Fruit fly (Drosophila melanogaster) whole organism, embryonic: Measurements from ENCODE around the gene trr.

Source experiments
- Awh ChIP-seq: fragments of 200-800 bp; sonication (Bioruptor generic); IDR thresholded peaks from 2 replicates; pipeline ENCODE4, ENCODE4 v1.3.6; 2022; ENCODE audit warnings: missing biosample characterization, missing genetic modification characterization
- CG1024 ChIP-seq: fragments of 200-800 bp; sonication (Bioruptor generic); IDR thresholded peaks from 2 replicates; pipeline ENCODE4 v1.3.6; 2022; ENCODE audit warnings: missing biosample characterization, missing genetic modification characterization
- CG10267 ChIP-seq: fragments of 200-800 bp; sonication (Bioruptor generic); optimal IDR thresholded peaks from 2 replicates; lab custom pipeline; 2018; ENCODE audit warnings: missing biosample characterization, mild to moderate bottlenecking, missing genetic modification characterization, moderate library complexity
- CG12391 ChIP-seq: fragments of 200-800 bp; sonication (Bioruptor generic); optimal IDR thresholded peaks from 3 replicates; lab custom pipeline; 2018; ENCODE audit warnings: missing biosample characterization, mild to moderate bottlenecking, missing genetic modification characterization, moderate library complexity
- CG15479 ChIP-seq: fragments of 200-800 bp; sonication (Bioruptor generic); optimal IDR thresholded peaks from 3 replicates; lab custom pipeline; 2019; ENCODE audit warnings: missing biosample characterization, mild to moderate bottlenecking, missing genetic modification characterization, moderate library complexity
- CG1602 ChIP-seq: fragments of 200-800 bp; sonication (Bioruptor generic); optimal IDR thresholded peaks from 3 replicates; lab custom pipeline; 2016; ENCODE audit warnings: missing biosample characterization, missing genetic modification characterization
- CG16779 ChIP-seq: fragments of 200-800 bp; sonication (Bioruptor generic); IDR thresholded peaks from 2 replicates; pipeline ENCODE4 v1.3.6; 2022; ENCODE audit warnings: missing biosample characterization, missing genetic modification characterization
- CG17361 ChIP-seq: fragments of 200-800 bp; sonication (Bioruptor generic); IDR thresholded peaks from 3 replicates; pipeline ENCODE4 v1.3.6; 2022; ENCODE audit warnings: missing biosample characterization, missing genetic modification characterization
- CG17612 ChIP-seq: fragments of 200-800 bp; sonication (Bioruptor generic); IDR thresholded peaks from 2 replicates; pipeline ENCODE4 v1.3.6; 2022; ENCODE audit warnings: missing biosample characterization, missing genetic modification characterization
- CG1832 ChIP-seq: fragments of 200-800 bp; sonication (Bioruptor generic); optimal IDR thresholded peaks from 2 replicates; lab custom pipeline; 2017; ENCODE audit warnings: missing biosample characterization, mild to moderate bottlenecking, missing genetic modification characterization, inconsistent platforms
- CG3163 ChIP-seq: fragments of 200-800 bp; sonication (Bioruptor generic); optimal IDR thresholded peaks from 3 replicates; lab custom pipeline; 2016; ENCODE audit warnings: missing biosample characterization, missing genetic modification characterization
- CG32772 ChIP-seq: fragments of 200-800 bp; sonication (Bioruptor generic); IDR thresholded peaks from 2 replicates; pipeline ENCODE4 v1.3.6; 2022; ENCODE audit warnings: missing biosample characterization, missing genetic modification characterization
- CG4328 ChIP-seq: fragments of 200-800 bp; sonication (Bioruptor generic); optimal IDR thresholded peaks from 3 replicates; lab custom pipeline; 2017; ENCODE audit warnings: missing biosample characterization, missing genetic modification reagents, missing genetic modification characterization
- CG5953 ChIP-seq: fragments of 200-800 bp; sonication (Bioruptor generic); IDR thresholded peaks from 2 replicates; pipeline ENCODE4 v1.3.6; 2022; ENCODE audit warnings: missing biosample characterization, missing genetic modification characterization
- CG6175 ChIP-seq: fragments of 200-800 bp; sonication (Bioruptor generic); IDR thresholded peaks from 3 replicates; pipeline ENCODE4 v1.3.6; 2022; ENCODE audit warnings: missing biosample characterization, missing genetic modification characterization
- CG6254 ChIP-seq: fragments of 200-800 bp; sonication (Bioruptor generic); optimal IDR thresholded peaks from 3 replicates; lab custom pipeline; 2017; ENCODE audit warnings: mild to moderate bottlenecking, missing biosample characterization, missing genetic modification reagents, missing genetic modification characterization
- CG6272 ChIP-seq: fragments of 200-800 bp; sonication (Bioruptor generic); IDR thresholded peaks from 2 replicates; pipeline ENCODE4 v1.3.6; 2022; ENCODE audit warnings: missing biosample characterization, missing genetic modification characterization
- CG7271 ChIP-seq: fragments of 200-800 bp; sonication (Bioruptor generic); optimal IDR thresholded peaks from 2 replicates; lab custom pipeline; 2018; ENCODE audit warnings: missing biosample characterization, mild to moderate bottlenecking, missing genetic modification characterization, moderate library complexity
- CG7963 ChIP-seq: fragments of 200-800 bp; sonication (Bioruptor generic); IDR thresholded peaks from 3 replicates; pipeline ENCODE4 v1.3.6; 2022; ENCODE audit warnings: missing biosample characterization, missing genetic modification characterization; ENCODE audit not compliant: partially characterized antibody
- CG8359 ChIP-seq: fragments of 200-800 bp; sonication (Bioruptor generic); optimal IDR thresholded peaks from 2 replicates; lab custom pipeline; 2017; ENCODE audit warnings: missing biosample characterization, mild to moderate bottlenecking, missing genetic modification characterization, borderline replicate concordance
- CG9437 ChIP-seq: fragments of 200-800 bp; sonication (Bioruptor generic); optimal IDR thresholded peaks from 2 replicates; lab custom pipeline; 2018; ENCODE audit warnings: missing biosample characterization, mild to moderate bottlenecking, missing genetic modification characterization
- CG9609 ChIP-seq: fragments of 200-800 bp; sonication (Bioruptor generic); optimal IDR thresholded peaks from 3 replicates; lab custom pipeline; 2016; ENCODE audit warnings: missing biosample characterization, missing genetic modification characterization
- CHES-1-like ChIP-seq: fragments of 200-800 bp; sonication (Bioruptor generic); optimal IDR thresholded peaks from 2 replicates; lab custom pipeline; 2016; ENCODE audit warnings: missing biosample characterization, missing genetic modification characterization
- Camta ChIP-seq: fragments of 200-800 bp; sonication (Bioruptor generic); optimal IDR thresholded peaks from 2 replicates; lab custom pipeline; 2016; ENCODE audit warnings: missing biosample characterization, missing genetic modification characterization
- Chrac-16 ChIP-seq: fragments of 200-800 bp; sonication (Bioruptor generic); optimal IDR thresholded peaks from 3 replicates; lab custom pipeline; 2016; ENCODE audit warnings: missing biosample characterization, missing genetic modification characterization
- CrebB ChIP-seq: fragments of 200-800 bp; sonication (Bioruptor generic); optimal IDR thresholded peaks from 3 replicates; lab custom pipeline; 2018; ENCODE audit warnings: missing biosample characterization, mild to moderate bottlenecking, missing genetic modification characterization
- Deaf1 ChIP-seq: fragments of 200-800 bp; optimal IDR thresholded peaks from 3 replicates; lab custom pipeline; 2019; ENCODE audit warnings: missing biosample characterization, mild to moderate bottlenecking, missing genetic modification characterization, moderate library complexity
- Dref ChIP-seq: fragments of 200-800 bp; sonication (Bioruptor generic); IDR thresholded peaks from 2 replicates; pipeline ENCODE4 v1.3.6; 2022; ENCODE audit warnings: missing biosample characterization, missing genetic modification characterization
- ERR ChIP-seq: fragments of 200-800 bp; sonication (Bioruptor generic); optimal IDR thresholded peaks from 2 replicates; lab custom pipeline; 2016; ENCODE audit warnings: missing biosample characterization, missing genetic modification characterization
- HLH3B ChIP-seq: fragments of 200-800 bp; sonication (Bioruptor generic); IDR thresholded peaks from 2 replicates; pipeline ENCODE4 v1.3.6; 2022; ENCODE audit warnings: missing biosample characterization, missing genetic modification characterization
- HLH54F ChIP-seq: fragments of 200-800 bp; sonication (Bioruptor generic); optimal IDR thresholded peaks from 3 replicates; lab custom pipeline; 2016; ENCODE audit warnings: missing biosample characterization, missing genetic modification characterization
- MTF-1 ChIP-seq: fragments of 200-800 bp; sonication (Bioruptor generic); optimal IDR thresholded peaks from 2 replicates; lab custom pipeline; 2018; ENCODE audit warnings: missing biosample characterization, mild to moderate bottlenecking, missing genetic modification characterization, borderline replicate concordance
- Mrtf ChIP-seq: fragments of 200-800 bp; sonication (Bioruptor generic); IDR thresholded peaks from 3 replicates; pipeline ENCODE4 v1.3.6; 2022; ENCODE audit warnings: missing biosample characterization, missing genetic modification characterization
- NC2β ChIP-seq: fragments of 200-800 bp; sonication (Bioruptor generic); optimal IDR thresholded peaks from 2 replicates; lab custom pipeline; 2016; ENCODE audit warnings: missing biosample characterization, missing genetic modification characterization
- Opbp ChIP-seq: fragments of 200-800 bp; sonication (Bioruptor generic); IDR thresholded peaks from 3 replicates; pipeline ENCODE4 v1.3.6; 2022; ENCODE audit warnings: missing biosample characterization, missing genetic modification characterization; ENCODE audit not compliant: partially characterized antibody
- Ptx1 ChIP-seq: fragments of 200-800 bp; sonication (Bioruptor generic); IDR thresholded peaks from 2 replicates; pipeline ENCODE4 v1.3.6; 2022; ENCODE audit warnings: missing biosample characterization, missing genetic modification characterization
- Stat92E ChIP-seq, 3 experiments: fragments of >200 bp in 2 of 3; fragments of 200-800 bp in 1 of 3; sonication (Bioruptor generic) in 1 of 3; optimal IDR thresholded peaks; 2 replicates each; lab custom pipeline; 2017 to 2019; ENCODE audit warnings: missing biosample characterization in 3 of 3, missing genetic modification characterization in 3 of 3, mild to moderate bottlenecking in 1 of 3, moderate library complexity in 1 of 3
- ase ChIP-seq: fragments of 200-800 bp; sonication (Bioruptor generic); IDR thresholded peaks from 3 replicates; pipeline ENCODE4 v1.3.6; 2022; ENCODE audit warnings: missing biosample characterization, missing genetic modification characterization
- crol ChIP-seq: fragments of 200-800 bp; sonication (Bioruptor generic); IDR thresholded peaks from 2 replicates; pipeline ENCODE4 v1.3.6; 2022; ENCODE audit warnings: missing biosample characterization, missing genetic modification characterization
- dan ChIP-seq: fragments of 200-800 bp; sonication (Bioruptor generic); IDR thresholded peaks from 2 replicates; pipeline ENCODE4 v1.3.6; 2022; ENCODE audit warnings: missing biosample characterization, missing genetic modification characterization
- en ChIP-seq: fragments of 200-800 bp; sonication (Bioruptor generic); optimal IDR thresholded peaks from 2 replicates; lab custom pipeline; 2016; ENCODE audit warnings: missing biosample characterization, missing genetic modification characterization
- gce ChIP-seq: fragments of 200-800 bp; sonication (Bioruptor generic); IDR thresholded peaks from 3 replicates; pipeline ENCODE4 v1.3.6; 2022; ENCODE audit warnings: missing biosample characterization, missing genetic modification characterization
- gsb-n ChIP-seq: fragments of 200-800 bp; sonication (Bioruptor generic); optimal IDR thresholded peaks from 3 replicates; lab custom pipeline; 2018; ENCODE audit warnings: missing biosample characterization, mild to moderate bottlenecking, missing genetic modification characterization
- hbn ChIP-seq: fragments of 200-800 bp; sonication (Bioruptor generic); IDR thresholded peaks from 2 replicates; pipeline ENCODE4 v1.3.6; 2022; ENCODE audit warnings: missing biosample characterization, missing genetic modification characterization; ENCODE audit not compliant: partially characterized antibody
- her ChIP-seq: fragments of 200-800 bp; sonication (Bioruptor generic); optimal IDR thresholded peaks from 2 replicates; lab custom pipeline; 2016; ENCODE audit warnings: missing biosample characterization, missing genetic modification characterization
- luna ChIP-seq: fragments of 200-800 bp; sonication (Bioruptor generic); optimal IDR thresholded peaks from 2 replicates; lab custom pipeline; 2016; ENCODE audit warnings: missing biosample characterization, missing genetic modification characterization
- psq ChIP-seq: fragments of 200-800 bp; sonication (Bioruptor generic); optimal IDR thresholded peaks from 2 replicates; lab custom pipeline; 2017; ENCODE audit warnings: missing biosample characterization, missing genetic modification characterization
- run ChIP-seq: fragments of 200-800 bp; sonication (Bioruptor generic); optimal IDR thresholded peaks from 3 replicates; lab custom pipeline; 2018; ENCODE audit warnings: missing biosample characterization, mild to moderate bottlenecking, missing genetic modification characterization
- slou ChIP-seq: fragments of 200-800 bp; sonication (Bioruptor generic); optimal IDR thresholded peaks from 3 replicates; lab custom pipeline; 2016; ENCODE audit warnings: missing biosample characterization, missing genetic modification characterization
- stwl ChIP-seq: fragments of 200-800 bp; sonication (Bioruptor generic); optimal IDR thresholded peaks from 3 replicates; lab custom pipeline; 2018; ENCODE audit warnings: missing biosample characterization, mild to moderate bottlenecking, missing genetic modification characterization, moderate library complexity
- tin ChIP-seq: fragments of 200-800 bp; sonication (Bioruptor generic); optimal IDR thresholded peaks from 3 replicates; lab custom pipeline; 2016; ENCODE audit warnings: missing biosample characterization, missing genetic modification characterization
- wor ChIP-seq: fragments of 200-800 bp; sonication (Bioruptor generic); IDR thresholded peaks from 2 replicates; pipeline ENCODE4 v1.3.6; 2022; ENCODE audit warnings: missing biosample characterization, missing genetic modification characterization

trr gene

DNA sequence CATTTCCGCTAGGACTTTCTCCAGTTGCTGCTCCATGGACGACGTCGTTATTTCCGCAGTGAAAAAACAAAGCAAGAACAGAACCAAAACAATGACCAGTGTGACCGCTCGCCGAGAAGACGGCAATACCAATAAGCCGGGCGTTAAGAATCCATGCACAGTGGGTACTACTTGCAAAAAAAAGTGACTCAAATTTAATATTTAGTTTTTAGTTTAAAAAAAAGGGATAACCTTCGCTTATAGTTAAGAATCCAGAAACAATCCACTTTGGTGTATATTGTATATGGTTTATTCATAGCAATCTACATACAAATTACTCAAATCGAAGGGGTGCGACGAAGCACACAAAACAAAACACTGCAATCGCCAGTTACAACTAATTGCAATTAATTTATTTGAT is 30.9 kb downstream of the trr start, which contains the start of gene Lamtor5 (continued):
- TF ChIP-seq hbn (GFP tag; lab: Robert Waterston, UW) (no peak), psq (GFP tag; lab: Kevin White, UChicago) (no peak), wor (GFP tag; lab: Robert Waterston, UW) (no peak), slou (GFP tag; lab: Kevin White, UChicago) (peak; percentile 12), Ptx1 (GFP tag; lab: Robert Waterston, UW) (no peak), luna (GFP tag; lab: Kevin White, UChicago) (no peak), tin (GFP tag; lab: Kevin White, UChicago) (no peak), Mrtf (GFP tag; lab: Robert Waterston, UW) (no peak), CG4328 (no peak), NC2β (peak; percentile 1), Awh (GFP tag; lab: Robert Waterston, UW) (no peak), CG32772 (GFP tag; lab: Robert Waterston, UW) (peak; percentile 44; the same call in 1 of the 2 replicates), CG1024 (no peak), CrebB (peak; percentile 5), HLH54F (GFP tag; lab: Kevin White, UChicago) (peak; percentile 32), CG8359 (no peak), gsb-n (tag; lab: Kevin White, UChicago) (no peak), CG7963 (GFP tag; lab: Robert Waterston, UW) (no peak), CG1832 (GFP tag; lab: Kevin White, UChicago) (no peak), Deaf1 (tag; lab: Kevin White, UChicago) (no peak), CG1602 (GFP tag; lab: Kevin White, UChicago) (no peak), CG6175 (GFP tag; lab: Robert Waterston, UW) (0 out of 3 replicates have a peak, but pooled peaks have one; percentile 10), CG17612 (GFP tag; lab: Robert Waterston, UW) (no peak), Camta (GFP tag; lab: Kevin White, UChicago) (no peak), CG9609 (no peak), CG7271 (no peak), her (GFP tag; lab: Kevin White, UChicago) (no peak), CG3163 (no peak), CG15479 (GFP tag; lab: Kevin White, UChicago) (no peak), CG12391 (peak; percentile 59), HLH3B (GFP tag; lab: Robert Waterston, UW) (no peak), en (no peak), Dref (GFP tag; lab: Robert Waterston, UW) (no peak), CG6272 (GFP tag; lab: Robert Waterston, UW) (0 out of 2 replicates have a peak, but pooled peaks have one; percentile 25), CG9437 (GFP tag; lab: Kevin White, UChicago) (no peak), MTF-1 (no peak), CG17361 (GFP tag; lab: Robert Waterston, UW) (peak; percentile 43; the same call in 1 of the 3 replicates), ERR (GFP tag; lab: Kevin White, UChicago) (no peak), CG5953 (peak; percentile 36; the same call in 1 of the 2 replicates), Opbp (GFP tag; lab: Robert Waterston, UW) (no peak), CG6254 (GFP tag; lab: Kevin White, UChicago) (no peak), CG10267 (tag; lab: Kevin White, UChicago) (peak; percentile 41), Stat92E (GFP tag; optimal IDR thresholded peaks at IDR 0.05; lab: Kevin White, UChicago) (peak in 1 of 3 experiments; percentile 15), crol (GFP tag; lab: Robert Waterston, UW) (no peak), gce (GFP tag; lab: Robert Waterston, UW) (no peak), Chrac-16 (GFP tag; lab: Kevin White, UChicago) (peak; percentile 25), CHES-1-like (GFP tag; lab: Kevin White, UChicago) (peak; percentile 29), CG16779 (GFP tag; lab: Robert Waterston, UW) (peak; percentile 28; the same call in 1 of the 2 replicates), ase (GFP tag; lab: Robert Waterston, UW) (no peak), run (no peak), dan (GFP tag; lab: Robert Waterston, UW) (no peak), stwl (tag; lab: Kevin White, UChicago) (peak; percentile 24)
